Worm (Caenorhabditis elegans) whole organism, early embryonic: ENCODE measurements around the gene C07E3.10.

ENCODE experiments used
- B0310.2 ChIP-seq: sonication (generic microtip); optimal IDR thresholded peaks from 2 replicates; lab custom pipeline; 2016; ENCODE audit warnings: mild to moderate bottlenecking, missing genetic modification characterization, missing compliant biosample characterization
- ama-1 ChIP-seq: fragments of 150-350 bp; optimal IDR thresholded peaks from 2 replicates; lab custom pipeline; 2014
- ceh-13 ChIP-seq: fragments of 200-800 bp; sonication (Bioruptor generic); optimal IDR thresholded peaks from 2 replicates; lab custom pipeline; 2018; ENCODE audit warnings: mild to moderate bottlenecking, missing genetic modification characterization, missing compliant biosample characterization
- ceh-36 ChIP-seq: sonication (generic microtip); optimal IDR thresholded peaks from 2 replicates; lab custom pipeline; 2016; ENCODE audit warnings: missing genetic modification characterization, inconsistent platforms, missing compliant biosample characterization
- ets-7 ChIP-seq: sonication (generic microtip); optimal IDR thresholded peaks from 2 replicates; lab custom pipeline; 2016; ENCODE audit warnings: missing genotype, missing genetic modification characterization, missing compliant biosample characterization
- flt-1 ChIP-seq: fragments of 200-800 bp; sonication (Bioruptor generic); IDR thresholded peaks from 2 replicates; pipeline ENCODE4 v1.3.6; 2022; ENCODE audit warnings: missing genetic modification characterization, missing compliant biosample characterization
- hmbx-1 ChIP-seq: sonication (generic microtip); optimal IDR thresholded peaks from 2 replicates; lab custom pipeline; 2016; ENCODE audit warnings: mild to moderate bottlenecking, missing genetic modification characterization, missing compliant biosample characterization
- hmg-4 ChIP-seq: fragments of 200-800 bp; sonication (Bioruptor generic); optimal IDR thresholded peaks from 2 replicates; lab custom pipeline; 2018; ENCODE audit warnings: mild to moderate bottlenecking, missing genetic modification characterization, missing compliant biosample characterization
- hnd-1 ChIP-seq: sonication (generic microtip); optimal IDR thresholded peaks from 2 replicates; lab custom pipeline; 2016; ENCODE audit warnings: missing genetic modification characterization, missing compliant biosample characterization
- pes-1 ChIP-seq: fragments of 200-800 bp; sonication (Bioruptor generic); IDR thresholded peaks from 2 replicates; pipeline ENCODE4 v1.3.6; 2022; ENCODE audit warnings: missing genetic modification reagents, missing genetic modification characterization, missing compliant biosample characterization
- sea-1 ChIP-seq: fragments of 200-800 bp; sonication (Bioruptor generic); conservative IDR thresholded peaks from 2 replicates; pipeline ENCODE4 v1.3.6; 2022; ENCODE audit warnings: missing genetic modification characterization, missing compliant biosample characterization
- tbx-11 ChIP-seq: fragments of 200-800 bp; sonication (Bioruptor generic); IDR thresholded peaks from 2 replicates; pipeline ENCODE4 v1.3.6; 2022; ENCODE audit warnings: missing genetic modification characterization, missing compliant biosample characterization
- tbx-37 ChIP-seq: fragments of 200-800 bp; sonication (Bioruptor generic); conservative IDR thresholded peaks from 2 replicates; pipeline ENCODE4 v1.3.6; 2022; ENCODE audit warnings: missing genetic modification reagents, missing genetic modification characterization, missing compliant biosample characterization
- tra-4 ChIP-seq: sonication (generic microtip); optimal IDR thresholded peaks from 2 replicates; lab custom pipeline; 2017; ENCODE audit warnings: missing genetic modification characterization, missing compliant biosample characterization

DNA sequence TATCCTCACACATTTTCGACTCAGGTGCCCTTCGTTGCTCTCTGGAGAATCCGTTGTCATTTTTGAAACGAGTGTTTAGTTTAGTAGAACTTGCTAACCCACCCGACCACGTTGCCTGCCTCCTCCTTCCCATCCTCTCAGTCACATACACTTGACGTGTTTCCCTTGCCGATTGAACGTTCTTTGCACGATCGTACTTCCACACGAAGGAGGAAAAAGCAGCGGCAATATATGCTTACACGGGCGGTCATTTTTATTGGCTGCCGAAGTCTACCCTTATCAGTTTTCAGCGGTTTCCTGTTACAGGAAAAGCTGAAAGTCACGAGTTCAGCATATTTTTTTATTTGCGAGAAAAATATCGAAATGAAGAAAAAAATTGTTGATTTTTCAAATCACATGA, 43.6 kb downstream of the C07E3.10 start:
- no peak for TF ChIP-seq ceh-36 (tag; lab: Kevin White, UChicago)
- TF ChIP-seq hnd-1, result no peak
- TF ChIP-seq flt-1 (GFP tag; lab: Robert Waterston, UW), result no peak
- TF ChIP-seq ama-1 (lab: Kevin White, UChicago), result no peak
- TF ChIP-seq pes-1, result no peak
- no peak for TF ChIP-seq tbx-11 (GFP tag; lab: Robert Waterston, UW)
- TF ChIP-seq ets-7 (tag; lab: Kevin White, UChicago), result no peak
- TF ChIP-seq ceh-13 (GFP tag; lab: Kevin White, UChicago), result no peak
- no peak for TF ChIP-seq B0310.2 (tag; lab: Kevin White, UChicago)
- TF ChIP-seq tra-4 (tag; lab: Kevin White, UChicago), result no peak
- TF ChIP-seq hmbx-1 (tag; lab: Kevin White, UChicago), result no peak
- no peak for TF ChIP-seq hmg-4
- TF ChIP-seq tbx-37 (GFP tag; lab: Robert Waterston, UW), result no peak
- no peak for TF ChIP-seq sea-1 (GFP tag; lab: Robert Waterston, UW)
